Worm (Caenorhabditis elegans) whole organism, young adult: Measurements from ENCODE around the gene Y5F2A.4.

Experiments used
- B0019.2 ChIP-seq: fragments of 200-800 bp; sonication (Bioruptor generic); conservative IDR thresholded peaks from 2 replicates; pipeline ENCODE4 v1.3.6; 2022; ENCODE audit warnings: missing genetic modification reagents, missing genetic modification characterization, missing compliant biosample characterization
- B0336.3 ChIP-seq: fragments of 200-800 bp; sonication (Bioruptor generic); IDR thresholded peaks from 2 replicates; pipeline ENCODE4 v1.3.6; 2022; ENCODE audit warnings: missing genetic modification characterization, missing compliant biosample characterization
- F22D6.2 ChIP-seq: sonication (generic microtip); optimal IDR thresholded peaks from 2 replicates; lab custom pipeline; 2016; ENCODE audit warnings: mild to moderate bottlenecking, missing genetic modification characterization, missing compliant biosample characterization
- F57A8.1 ChIP-seq: fragments of 200-800 bp; sonication (Bioruptor generic); optimal IDR thresholded peaks from 2 replicates; lab custom pipeline; 2018; ENCODE audit warnings: mild to moderate bottlenecking, missing genetic modification characterization, moderate library complexity, missing compliant biosample characterization
- T26A5.8 ChIP-seq: sonication (generic microtip); optimal IDR thresholded peaks from 2 replicates; lab custom pipeline; 2016; ENCODE audit warnings: missing genetic modification characterization, missing compliant biosample characterization
- Y53F4B.3 ChIP-seq: fragments of 200-800 bp; sonication (Bioruptor generic); IDR thresholded peaks from 2 replicates; pipeline ENCODE4 v1.3.6; 2022; ENCODE audit warnings: missing genetic modification reagents, missing genetic modification characterization, missing compliant biosample characterization
- atf-7 ChIP-seq: sonication (generic microtip); optimal IDR thresholded peaks from 2 replicates; lab custom pipeline; 2017; ENCODE audit warnings: mild to moderate bottlenecking, missing genetic modification characterization, missing compliant biosample characterization
- attf-3 ChIP-seq: fragments of 200-800 bp; sonication (Bioruptor generic); conservative IDR thresholded peaks from 2 replicates; pipeline ENCODE4 v1.3.6; 2022; ENCODE audit warnings: missing genetic modification reagents, missing genetic modification characterization, missing compliant biosample characterization
- ceh-100 ChIP-seq: fragments of 200-800 bp; sonication (Bioruptor generic); IDR thresholded peaks from 2 replicates; pipeline ENCODE4 v1.3.6; 2022; ENCODE audit warnings: missing genetic modification reagents, missing genetic modification characterization, missing compliant biosample characterization
- hsf-1 ChIP-seq: fragments of 200-800 bp; sonication (Bioruptor generic); IDR thresholded peaks from 2 replicates; pipeline ENCODE4 v1.3.6; 2022; ENCODE audit warnings: missing genetic modification reagents, missing genetic modification characterization, missing compliant biosample characterization
- lag-1 ChIP-seq: fragments of 200-800 bp; sonication (Bioruptor generic); IDR thresholded peaks from 2 replicates; pipeline ENCODE4 v1.3.6; 2022; ENCODE audit warnings: missing genetic modification reagents, missing genetic modification characterization, missing compliant biosample characterization
- lin-26 ChIP-seq: fragments of 200-800 bp; sonication (Bioruptor generic); IDR thresholded peaks from 2 replicates; pipeline ENCODE4 v1.3.6; 2022; ENCODE audit warnings: missing genetic modification reagents, missing genetic modification characterization, missing compliant biosample characterization
- lin-35 ChIP-seq, 3 experiments: fragments of 150-350 bp in 2 of 3; sonication (generic microtip) in 1 of 3; optimal IDR thresholded peaks; 2 replicates each; lab custom pipeline; 2014 to 2018; ENCODE audit warnings: missing biosample characterization in 3 of 3, missing genetic modification characterization in 3 of 3, missing genetic modification reagents in 3 of 3
- lin-54 ChIP-seq: fragments of 200-800 bp; sonication (Bioruptor generic); optimal IDR thresholded peaks from 2 replicates; lab custom pipeline; 2018; ENCODE audit warnings: mild to moderate bottlenecking, missing genetic modification characterization, missing compliant biosample characterization
- lsy-27 ChIP-seq: sonication (generic microtip); optimal IDR thresholded peaks from 2 replicates; lab custom pipeline; 2017; ENCODE audit warnings: missing genetic modification characterization, mild to moderate bottlenecking, missing compliant biosample characterization, antibody characterized with exemption, missing genotype, borderline replicate concordance; ENCODE audit not compliant: insufficient read depth
- madf-3 ChIP-seq: fragments of 200-800 bp; sonication (Bioruptor generic); IDR thresholded peaks from 2 replicates; pipeline ENCODE4 v1.3.6; 2022; ENCODE audit warnings: missing genetic modification reagents, missing genetic modification characterization, missing compliant biosample characterization
- nfyb-1 ChIP-seq: fragments of 200-800 bp; sonication (Bioruptor generic); IDR thresholded peaks from 2 replicates; pipeline ENCODE4 v1.3.6; 2022; ENCODE audit warnings: missing genetic modification reagents, missing genetic modification characterization, missing compliant biosample characterization
- nhr-179 ChIP-seq: sonication (generic microtip); optimal IDR thresholded peaks from 2 replicates; lab custom pipeline; 2016; ENCODE audit warnings: mild to moderate bottlenecking, missing genetic modification characterization, missing compliant biosample characterization
- pha-4 ChIP-seq: fragments of 150-350 bp; sonication (generic microtip); optimal IDR thresholded peaks from 2 replicates; lab custom pipeline; 2014; ENCODE audit warnings: missing biosample characterization, missing genetic modification reagents, missing genetic modification characterization
- rpc-1 ChIP-seq, 2 experiments: fragments of 150-350 bp in 1 of 2; sonication (generic microtip) in 1 of 2; optimal IDR thresholded peaks; 2 replicates each; lab custom pipeline; 2014 to 2018; ENCODE audit warnings: missing biosample characterization in 1 of 2, missing genetic modification characterization in 1 of 2, missing genetic modification reagents in 1 of 2, missing genotype in 1 of 2
- sea-2 ChIP-seq: fragments of 200-800 bp; sonication (Bioruptor generic); IDR thresholded peaks from 2 replicates; pipeline ENCODE4 v1.3.6; 2022; ENCODE audit warnings: missing genetic modification characterization, missing compliant biosample characterization
- snpc-4 ChIP-seq, 5 experiments: fragments of 150-350 bp in 1 of 5; sonication (generic microtip) in 4 of 5; optimal IDR thresholded peaks; 2 replicates each; lab custom pipeline; 2014 to 2018; ENCODE audit warnings: missing genetic modification characterization in 5 of 5, missing biosample characterization in 3 of 5, antibody characterized with exemption in 2 of 5, mild to moderate bottlenecking in 2 of 5, missing compliant biosample characterization in 2 of 5, missing genotype in 2 of 5, moderate library complexity in 2 of 5, missing genetic modification reagents in 1 of 5
- sptf-2 ChIP-seq: fragments of 200-800 bp; sonication (Bioruptor generic); optimal IDR thresholded peaks from 2 replicates; lab custom pipeline; 2018; ENCODE audit warnings: mild to moderate bottlenecking, missing genetic modification characterization, missing compliant biosample characterization
- zfh-2 ChIP-seq: fragments of 200-800 bp; sonication (Bioruptor generic); conservative IDR thresholded peaks from 2 replicates; pipeline ENCODE4 v1.3.6; 2022; ENCODE audit warnings: missing genetic modification reagents, missing genetic modification characterization, missing compliant biosample characterization
- zim-3 ChIP-seq: sonication (generic microtip); optimal IDR thresholded peaks from 2 replicates; lab custom pipeline; 2017; ENCODE audit warnings: mild to moderate bottlenecking, missing genetic modification characterization, moderate library complexity, missing compliant biosample characterization

Gene Y5F2A.4

ce11 chrIV:11026648-11027047 lies 51.7 kb downstream of the Y5F2A.4 start (continued):
- no peak for TF ChIP-seq lag-1 (GFP tag; lab: Robert Waterston, UW)
- TF ChIP-seq lin-54 (GFP tag; lab: Kevin White, UChicago) = no peak
- TF ChIP-seq snpc-4 (GFP tag; optimal IDR thresholded peaks at IDR 0.05; lab: Kevin White, UChicago) = no peak
- no peak for TF ChIP-seq snpc-4 (tag; optimal IDR thresholded peaks at IDR 0.05; lab: Kevin White, UChicago)
- no peak for TF ChIP-seq zim-3 (tag; lab: Kevin White, UChicago)
- no peak for TF ChIP-seq atf-7 (tag; lab: Kevin White, UChicago)
- no peak for TF ChIP-seq rpc-1 (optimal IDR thresholded peaks at IDR 0.05; lab: Kevin White, UChicago)
- no peak for TF ChIP-seq rpc-1 (tag; optimal IDR thresholded peaks at IDR 0.05; lab: Kevin White, UChicago)
- no peak for TF ChIP-seq F57A8.1
- no peak for TF ChIP-seq nhr-179 (tag; lab: Kevin White, UChicago)
- TF ChIP-seq attf-3 (GFP tag; lab: Robert Waterston, UW) = no peak
- no peak for TF ChIP-seq sea-2 (GFP tag; lab: Robert Waterston, UW)
- TF ChIP-seq lin-26 (GFP tag; lab: Robert Waterston, UW) = no peak
- TF ChIP-seq B0336.3 = no peak
- no peak for TF ChIP-seq ceh-100 (GFP tag; lab: Robert Waterston, UW)
- peak; percentile 13; the same call in 1 of the 2 replicates for TF ChIP-seq hsf-1 (GFP tag; lab: Robert Waterston, UW)
- peak; percentile 74 for TF ChIP-seq nfyb-1 (GFP tag; lab: Robert Waterston, UW)
- no peak for TF ChIP-seq lin-35 (GFP tag; optimal IDR thresholded peaks at IDR 0.05; lab: Kevin White, UChicago)
- no peak for TF ChIP-seq sptf-2 (GFP tag; lab: Kevin White, UChicago)
- TF ChIP-seq B0019.2 (GFP tag; lab: Robert Waterston, UW) = no peak
- TF ChIP-seq madf-3 = 0 out of 2 replicates have a peak, but pooled peaks have one; percentile 6
- TF ChIP-seq zfh-2 (GFP tag; lab: Robert Waterston, UW) = no peak
- no peak for TF ChIP-seq lsy-27 (tag; lab: Kevin White, UChicago)
- no peak for TF ChIP-seq T26A5.8 (tag; lab: Kevin White, UChicago)
- no peak for TF ChIP-seq pha-4 (tag; lab: Kevin White, UChicago)
- TF ChIP-seq F22D6.2 (tag; lab: Kevin White, UChicago) = no peak
- no peak for TF ChIP-seq Y53F4B.3 (GFP tag; lab: Robert Waterston, UW)
- TF ChIP-seq, all 124 proteins: peak for 6
